Worm (Caenorhabditis elegans) whole organism, late embryonic: ENCODE data around the gene nxf-2.

Experiments used
- K02D7.2 ChIP-seq: sonication (generic microtip); optimal IDR thresholded peaks from 2 replicates; lab custom pipeline; 2017; ENCODE audit warnings: mild to moderate bottlenecking, missing genetic modification characterization, missing compliant biosample characterization
- K09A11.1 ChIP-seq: sonication (generic microtip); optimal IDR thresholded peaks from 2 replicates; lab custom pipeline; 2017; ENCODE audit warnings: antibody characterized with exemption, mild to moderate bottlenecking, missing genetic modification characterization, missing compliant biosample characterization; ENCODE audit not compliant: insufficient read depth
- T23F11.4 ChIP-seq: fragments of 200-800 bp; sonication (Bioruptor generic); optimal IDR thresholded peaks from 2 replicates; lab custom pipeline; 2018; ENCODE audit warnings: mild to moderate bottlenecking, missing genetic modification characterization, missing compliant biosample characterization
- Y22D7AL.16 ChIP-seq: sonication (generic microtip); optimal IDR thresholded peaks from 2 replicates; lab custom pipeline; 2016; ENCODE audit warnings: missing genetic modification characterization, missing compliant biosample characterization
- ahr-1 ChIP-seq: sonication (generic microtip); optimal IDR thresholded peaks from 2 replicates; lab custom pipeline; 2016; ENCODE audit warnings: missing genetic modification characterization, missing compliant biosample characterization
- ama-1 ChIP-seq: fragments of 150-350 bp; optimal IDR thresholded peaks from 2 replicates; lab custom pipeline; 2014
- ceh-24 ChIP-seq: sonication (generic microtip); optimal IDR thresholded peaks from 2 replicates; lab custom pipeline; 2016; ENCODE audit warnings: mild to moderate bottlenecking, missing genetic modification characterization, missing compliant biosample characterization
- ceh-30 ChIP-seq: fragments of 150-350 bp; optimal IDR thresholded peaks from 2 replicates; lab custom pipeline; 2014; ENCODE audit warnings: missing biosample characterization, missing genetic modification characterization
- ceh-31 ChIP-seq: sonication (generic microtip); optimal IDR thresholded peaks from 2 replicates; lab custom pipeline; 2016; ENCODE audit warnings: missing genetic modification characterization, missing compliant biosample characterization
- ceh-6 ChIP-seq: fragments of 200-800 bp; sonication (Bioruptor generic); optimal IDR thresholded peaks from 2 replicates; lab custom pipeline; 2018; ENCODE audit warnings: mild to moderate bottlenecking, missing genetic modification characterization, missing compliant biosample characterization
- ceh-9 ChIP-seq: sonication (generic microtip); optimal IDR thresholded peaks from 2 replicates; lab custom pipeline; 2016; ENCODE audit warnings: mild to moderate bottlenecking, missing genetic modification characterization, inconsistent platforms, missing compliant biosample characterization
- che-1 ChIP-seq: sonication (generic microtip); optimal IDR thresholded peaks from 2 replicates; lab custom pipeline; 2016; ENCODE audit warnings: mild to moderate bottlenecking, missing genetic modification characterization, missing compliant biosample characterization
- dmd-4 ChIP-seq: sonication (generic microtip); optimal IDR thresholded peaks from 2 replicates; lab custom pipeline; 2016; ENCODE audit warnings: borderline replicate concordance, missing genetic modification characterization, missing compliant biosample characterization
- elt-2 ChIP-seq: sonication (generic microtip); optimal IDR thresholded peaks from 2 replicates; lab custom pipeline; 2016; ENCODE audit warnings: missing genetic modification reagents, missing genetic modification characterization, missing compliant biosample characterization
- elt-4 ChIP-seq: sonication (generic microtip); optimal IDR thresholded peaks from 2 replicates; lab custom pipeline; 2016; ENCODE audit warnings: missing genetic modification characterization, missing compliant biosample characterization
- ets-4 ChIP-seq: sonication (generic microtip); optimal IDR thresholded peaks from 2 replicates; lab custom pipeline; 2016; ENCODE audit warnings: missing genetic modification characterization, missing compliant biosample characterization
- eyg-1 ChIP-seq: sonication (generic microtip); optimal IDR thresholded peaks from 2 replicates; lab custom pipeline; 2016; ENCODE audit warnings: missing genotype, missing genetic modification characterization, missing compliant biosample characterization
- fkh-6 ChIP-seq: sonication (generic microtip); optimal IDR thresholded peaks from 2 replicates; lab custom pipeline; 2016; ENCODE audit warnings: missing genetic modification characterization, missing compliant biosample characterization
- gmeb-2 ChIP-seq: sonication (generic microtip); optimal IDR thresholded peaks from 2 replicates; lab custom pipeline; 2016; ENCODE audit warnings: missing genetic modification characterization, inconsistent platforms, missing compliant biosample characterization
- hlh-30 ChIP-seq: sonication (generic microtip); optimal IDR thresholded peaks from 2 replicates; lab custom pipeline; 2017; ENCODE audit warnings: antibody characterized with exemption, missing genetic modification characterization, missing compliant biosample characterization; ENCODE audit not compliant: insufficient read depth
- hlh-6 ChIP-seq: sonication (generic microtip); optimal IDR thresholded peaks from 2 replicates; lab custom pipeline; 2016; ENCODE audit warnings: missing genotype, missing genetic modification characterization, missing compliant biosample characterization
- hlh-8 ChIP-seq: sonication (generic microtip); optimal IDR thresholded peaks from 2 replicates; lab custom pipeline; 2016; ENCODE audit warnings: missing genotype, missing genetic modification characterization, missing compliant biosample characterization
- lim-6 ChIP-seq: sonication (generic microtip); optimal IDR thresholded peaks from 2 replicates; lab custom pipeline; 2016; ENCODE audit warnings: missing genetic modification characterization, missing compliant biosample characterization
- madf-2 ChIP-seq: sonication (generic microtip); optimal IDR thresholded peaks from 2 replicates; lab custom pipeline; 2017; ENCODE audit warnings: missing genetic modification characterization, missing compliant biosample characterization
- nfya-1 ChIP-seq: sonication (generic microtip); optimal IDR thresholded peaks from 2 replicates; lab custom pipeline; 2017; ENCODE audit warnings: missing genetic modification characterization, mild to moderate bottlenecking, missing compliant biosample characterization, antibody characterized with exemption, moderate library complexity
- nhr-11 ChIP-seq: fragments of 150-350 bp; optimal IDR thresholded peaks from 2 replicates; lab custom pipeline; 2014; ENCODE audit warnings: missing biosample characterization, missing genetic modification characterization
- npax-4 ChIP-seq: sonication (generic microtip); optimal IDR thresholded peaks from 2 replicates; lab custom pipeline; 2016; ENCODE audit warnings: missing genetic modification characterization, missing compliant biosample characterization
- odd-2 ChIP-seq: sonication (generic microtip); optimal IDR thresholded peaks from 2 replicates; lab custom pipeline; 2017; ENCODE audit warnings: antibody characterized with exemption, mild to moderate bottlenecking, missing genetic modification characterization, missing compliant biosample characterization
- pax-1 ChIP-seq: fragments of 150-350 bp; optimal IDR thresholded peaks from 2 replicates; lab custom pipeline; 2014; ENCODE audit warnings: missing biosample characterization, missing genetic modification characterization
- pha-4 ChIP-seq: fragments of 150-350 bp; optimal IDR thresholded peaks from 2 replicates; lab custom pipeline; 2018; ENCODE audit warnings: missing biosample characterization, missing genetic modification reagents, missing genetic modification characterization
- ref-2 ChIP-seq: sonication (generic microtip); optimal IDR thresholded peaks from 2 replicates; lab custom pipeline; 2016; ENCODE audit warnings: missing genetic modification characterization, missing compliant biosample characterization
- rnt-1 ChIP-seq: sonication (generic microtip); optimal IDR thresholded peaks from 2 replicates; lab custom pipeline; 2016; ENCODE audit warnings: missing genetic modification characterization, missing compliant biosample characterization
- sdc-2 ChIP-seq: sonication (generic microtip); optimal IDR thresholded peaks from 2 replicates; lab custom pipeline; 2016; ENCODE audit warnings: missing genotype, missing genetic modification characterization, missing compliant biosample characterization
- sox-2 ChIP-seq: fragments of 200-800 bp; sonication (Bioruptor generic); IDR thresholded peaks from 2 replicates; pipeline ENCODE4 v1.3.6; 2022; ENCODE audit warnings: missing genetic modification reagents, missing genetic modification characterization, missing compliant biosample characterization
- sox-4 ChIP-seq: sonication (generic microtip); optimal IDR thresholded peaks from 2 replicates; lab custom pipeline; 2017; ENCODE audit warnings: mild to moderate bottlenecking, missing genetic modification characterization, inconsistent platforms, missing compliant biosample characterization
- syd-9 ChIP-seq: sonication (generic microtip); optimal IDR thresholded peaks from 2 replicates; lab custom pipeline; 2016; ENCODE audit warnings: mild to moderate bottlenecking, missing genetic modification characterization, moderate library complexity, missing compliant biosample characterization
- tbx-2 ChIP-seq: sonication (generic microtip); optimal IDR thresholded peaks from 2 replicates; lab custom pipeline; 2016; ENCODE audit warnings: missing genetic modification characterization, missing compliant biosample characterization
- tbx-7 ChIP-seq: sonication (generic microtip); optimal IDR thresholded peaks from 2 replicates; lab custom pipeline; 2016; ENCODE audit warnings: missing genotype, missing genetic modification characterization, missing compliant biosample characterization
- unc-3 ChIP-seq, 2 experiments: fragments of 200-800 bp in 1 of 2; sonication (Bioruptor generic) in 1 of 2; sonication (generic microtip) in 1 of 2; conservative IDR thresholded peaks in 1 of 2; optimal IDR thresholded peaks in 1 of 2; 2 replicates each; pipeline versions ENCODE4 v1.3.6 to Lab custom; 2016 to 2022; ENCODE audit warnings: missing compliant biosample characterization in 2 of 2, missing genetic modification characterization in 2 of 2, missing genetic modification reagents in 1 of 2
- unc-42 ChIP-seq: sonication (generic microtip); optimal IDR thresholded peaks from 2 replicates; lab custom pipeline; 2016; ENCODE audit warnings: missing genotype, missing genetic modification characterization, missing compliant biosample characterization
- unc-86 ChIP-seq: sonication (generic microtip); optimal IDR thresholded peaks from 2 replicates; lab custom pipeline; 2016; ENCODE audit warnings: missing genetic modification characterization, missing compliant biosample characterization
- ztf-16 ChIP-seq: sonication (generic microtip); optimal IDR thresholded peaks from 2 replicates; lab custom pipeline; 2017; ENCODE audit warnings: missing genetic modification characterization, missing compliant biosample characterization

nxf-2 gene

DNA sequence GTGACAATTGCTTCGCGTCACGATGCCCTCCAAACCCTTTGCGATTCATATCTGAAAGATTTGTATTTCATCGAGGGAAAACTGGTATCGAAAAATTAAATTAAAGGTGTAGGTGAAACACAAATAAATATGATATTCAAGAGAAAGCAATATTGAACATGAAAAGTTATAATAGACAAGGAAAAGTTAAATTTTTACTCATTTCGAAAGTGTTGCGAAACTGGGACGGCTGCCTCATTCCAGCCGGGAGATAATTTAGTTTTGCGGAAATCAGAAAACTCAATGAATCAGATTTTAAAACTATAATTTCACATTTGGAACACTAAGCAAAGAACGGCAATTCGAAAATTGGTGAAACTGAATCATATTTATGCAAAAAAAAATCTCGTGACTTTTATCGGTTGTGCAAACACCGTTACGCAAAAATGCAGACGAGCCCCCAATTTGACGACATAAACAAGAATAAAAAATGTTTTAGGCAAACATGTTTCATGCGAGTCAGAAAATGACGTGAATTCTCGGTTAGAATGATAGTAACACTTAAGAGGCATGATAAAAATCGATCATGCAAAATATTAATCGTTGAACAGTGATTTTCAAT, 2.6 kb downstream of the nxf-2 start, which contains the start of the genes nxf-1 and C15H11.11:
TSS of gene nxf-1 (minus strand) at position 51 of the 601 bp plus-strand sequence.
TSS of gene C15H11.11 (plus strand) at position 536 of the 601 bp plus-strand sequence.
- TF ChIP-seq elt-2 (tag; lab: Kevin White, UChicago) (no peak), ama-1 (lab: Kevin White, UChicago) (no peak), che-1 (tag; lab: Kevin White, UChicago) (no peak), tbx-2 (tag; lab: Kevin White, UChicago) (no peak), rnt-1 (tag; lab: Kevin White, UChicago) (no peak), hlh-30 (tag; lab: Kevin White, UChicago) (peak; percentile 97), ztf-16 (tag; lab: Kevin White, UChicago) (no peak), nfya-1 (tag; lab: Kevin White, UChicago) (peak; percentile 2), unc-86 (tag; lab: Kevin White, UChicago) (no peak), hlh-6 (no peak), ceh-6 (no peak), sox-2 (no peak), K02D7.2 (tag; lab: Kevin White, UChicago) (no peak), ceh-24 (tag; lab: Kevin White, UChicago) (no peak), dmd-4 (tag; lab: Kevin White, UChicago) (no peak), elt-4 (tag; lab: Kevin White, UChicago) (no peak), ahr-1 (no peak), ceh-9 (tag; lab: Kevin White, UChicago) (no peak), hlh-8 (no peak), ceh-30 (tag; lab: Kevin White, UChicago) (peak; percentile 4), tbx-7 (tag; lab: Kevin White, UChicago) (no peak), K09A11.1 (tag; lab: Kevin White, UChicago) (no peak), nhr-11 (tag; lab: Kevin White, UChicago) (no peak), lim-6 (tag; lab: Kevin White, UChicago) (no peak), pax-1 (no peak), unc-3 (GFP tag; conservative IDR thresholded peaks at IDR 0.05; lab: Robert Waterston, UW) (no peak), unc-3 (tag; optimal IDR thresholded peaks at IDR 0.05; lab: Kevin White, UChicago) (no peak), gmeb-2 (no peak), eyg-1 (no peak), sdc-2 (no peak), fkh-6 (no peak), T23F11.4 (no peak), ets-4 (tag; lab: Kevin White, UChicago) (no peak), madf-2 (tag; lab: Kevin White, UChicago) (no peak), unc-42 (tag; lab: Kevin White, UChicago) (peak; percentile 17), syd-9 (tag; lab: Kevin White, UChicago) (no peak), ceh-31 (tag; lab: Kevin White, UChicago) (peak; percentile 6)

DNA sequence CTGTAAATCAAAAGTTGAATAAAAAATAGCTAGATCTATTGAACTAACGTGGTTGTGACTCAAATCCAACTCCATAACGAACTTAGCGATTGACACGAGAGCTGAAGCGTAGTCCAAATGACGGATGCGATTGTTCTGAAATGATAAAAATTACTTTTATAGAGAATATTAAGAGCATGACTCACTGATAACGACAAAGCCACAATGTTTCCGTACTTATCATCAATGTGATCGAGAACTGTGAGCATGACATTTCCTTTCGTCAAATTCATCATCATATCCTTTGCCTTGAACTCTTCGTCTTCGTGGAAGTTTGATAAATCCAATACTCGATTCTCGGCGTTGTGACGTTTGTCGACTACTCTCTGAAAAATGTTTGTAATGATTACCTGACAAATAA, 3.6 kb downstream of the nxf-2 start:
- TF ChIP-seq ref-2 (tag; lab: Kevin White, UChicago): no peak
- no peak for TF ChIP-seq odd-2 (tag; lab: Kevin White, UChicago)
- no peak for TF ChIP-seq eyg-1
- no peak for TF ChIP-seq sox-4 (tag; lab: Kevin White, UChicago)
- no peak for TF ChIP-seq ama-1 (lab: Kevin White, UChicago)
- no peak for TF ChIP-seq pha-4 (tag; lab: Kevin White, UChicago)
- TF ChIP-seq npax-4 (tag; lab: Kevin White, UChicago): no peak
- no peak for TF ChIP-seq Y22D7AL.16
